Worm (Caenorhabditis elegans) whole organism, midembryonic: Measurements from ENCODE around the gene F54F12.1.

Experiments
- cog-1 ChIP-seq: sonication (generic microtip); optimal IDR thresholded peaks from 2 replicates; lab custom pipeline; 2016; ENCODE audit warnings: missing genetic modification characterization, missing compliant biosample characterization
- flt-1 ChIP-seq: fragments of 200-800 bp; sonication (Bioruptor generic); IDR thresholded peaks from 2 replicates; pipeline ENCODE4 v1.3.6; 2022; ENCODE audit warnings: missing genetic modification characterization, missing compliant biosample characterization
- med-1 ChIP-seq: sonication (generic microtip); optimal IDR thresholded peaks from 2 replicates; lab custom pipeline; 2017; ENCODE audit warnings: missing genetic modification characterization, mild to moderate bottlenecking, missing compliant biosample characterization, antibody characterized with exemption, missing genetic modification reagents; ENCODE audit not compliant: insufficient read depth
- ztf-29 ChIP-seq: fragments of 200-800 bp; sonication (Bioruptor generic); IDR thresholded peaks from 2 replicates; pipeline ENCODE4 v1.3.6; 2022; ENCODE audit warnings: missing genetic modification reagents, missing genetic modification characterization, missing compliant biosample characterization

- 0 out of 2 replicates have a peak, but pooled peaks have one; percentile 5 for TF ChIP-seq flt-1
- TF ChIP-seq ztf-29 (GFP tag; lab: Robert Waterston, UW): no peak
- TF ChIP-seq med-1 (GFP tag; lab: Kevin White, UChicago): no peak
- TF ChIP-seq cog-1 (tag; lab: Kevin White, UChicago): no peak
These were observed 22.7 kb downstream of the F54F12.1 start for ce11 chrIII:13032429-13033018.
